Fruit fly (Drosophila melanogaster) S2 (cell line): ENCODE measurements around the gene p130CAS.

Experiments
- CG8478 ChIP-seq: fragments of >200 bp; optimal IDR thresholded peaks from 2 replicates; lab custom pipeline; 2018
- CTCF ChIP-seq, 2 experiments: fragments of >200 bp; optimal IDR thresholded peaks; 2 replicates each; lab custom pipeline; 2018

DNA sequence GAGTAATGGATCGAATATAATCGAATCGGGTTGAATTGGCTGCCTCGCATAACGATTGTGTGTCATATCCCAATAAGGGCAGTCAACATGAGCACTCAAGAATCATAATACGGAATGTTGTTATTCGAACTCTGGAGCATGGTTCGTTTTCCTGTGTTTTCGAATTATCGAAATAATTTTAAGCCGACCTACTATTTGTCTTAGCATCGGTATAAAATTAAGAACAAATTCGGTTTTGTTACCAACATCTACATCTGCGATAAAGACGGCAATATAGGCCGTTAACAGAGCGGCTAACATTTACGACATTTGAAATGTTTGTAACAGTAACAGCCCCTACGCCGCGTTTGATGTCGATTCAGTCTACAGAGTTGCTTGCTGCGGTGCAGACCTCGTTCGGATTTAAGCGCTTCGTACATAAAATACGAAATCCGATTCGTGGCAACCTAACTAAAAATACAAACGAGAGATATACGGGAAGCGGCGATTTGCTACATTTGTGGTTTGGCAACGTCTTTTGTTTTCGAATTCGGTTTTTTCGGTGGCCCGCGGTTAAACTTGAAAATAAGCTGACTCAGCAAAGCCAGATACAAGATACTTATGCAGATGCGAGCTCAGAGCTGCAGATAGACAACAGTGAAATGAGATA lies 7.9 kb downstream of the p130CAS start:
- TF ChIP-seq CG8478 (no peak), CTCF (optimal IDR thresholded peaks at IDR 0.05; lab: Kevin White, UChicago) (no peak)
